Worm (Caenorhabditis elegans) whole organism, early embryonic: ENCODE measurements around the gene ntp-1.

Source experiments
- B0310.2 ChIP-seq: sonication (generic microtip); optimal IDR thresholded peaks from 2 replicates; lab custom pipeline; 2016; ENCODE audit warnings: mild to moderate bottlenecking, missing genetic modification characterization, missing compliant biosample characterization
- F13C5.2 ChIP-seq: sonication (generic microtip); optimal IDR thresholded peaks from 2 replicates; lab custom pipeline; 2017; ENCODE audit warnings: mild to moderate bottlenecking, missing genetic modification characterization, inconsistent platforms, missing compliant biosample characterization
- aly-1 ChIP-seq: sonication (generic microtip); optimal IDR thresholded peaks from 2 replicates; lab custom pipeline; 2016; ENCODE audit warnings: missing genetic modification characterization, missing compliant biosample characterization
- ama-1 ChIP-seq: fragments of 150-350 bp; optimal IDR thresholded peaks from 2 replicates; lab custom pipeline; 2014
- ceh-13 ChIP-seq: fragments of 200-800 bp; sonication (Bioruptor generic); optimal IDR thresholded peaks from 2 replicates; lab custom pipeline; 2018; ENCODE audit warnings: mild to moderate bottlenecking, missing genetic modification characterization, missing compliant biosample characterization
- ceh-36 ChIP-seq: sonication (generic microtip); optimal IDR thresholded peaks from 2 replicates; lab custom pipeline; 2016; ENCODE audit warnings: missing genetic modification characterization, inconsistent platforms, missing compliant biosample characterization
- ets-7 ChIP-seq: sonication (generic microtip); optimal IDR thresholded peaks from 2 replicates; lab custom pipeline; 2016; ENCODE audit warnings: missing genotype, missing genetic modification characterization, missing compliant biosample characterization
- flt-1 ChIP-seq: fragments of 200-800 bp; sonication (Bioruptor generic); IDR thresholded peaks from 2 replicates; pipeline ENCODE4 v1.3.6; 2022; ENCODE audit warnings: missing genetic modification characterization, missing compliant biosample characterization
- hmbx-1 ChIP-seq: sonication (generic microtip); optimal IDR thresholded peaks from 2 replicates; lab custom pipeline; 2016; ENCODE audit warnings: mild to moderate bottlenecking, missing genetic modification characterization, missing compliant biosample characterization
- hmg-4 ChIP-seq: fragments of 200-800 bp; sonication (Bioruptor generic); optimal IDR thresholded peaks from 2 replicates; lab custom pipeline; 2018; ENCODE audit warnings: mild to moderate bottlenecking, missing genetic modification characterization, missing compliant biosample characterization
- hnd-1 ChIP-seq: sonication (generic microtip); optimal IDR thresholded peaks from 2 replicates; lab custom pipeline; 2016; ENCODE audit warnings: missing genetic modification characterization, missing compliant biosample characterization
- pes-1 ChIP-seq: fragments of 200-800 bp; sonication (Bioruptor generic); IDR thresholded peaks from 2 replicates; pipeline ENCODE4 v1.3.6; 2022; ENCODE audit warnings: missing genetic modification reagents, missing genetic modification characterization, missing compliant biosample characterization
- scrt-1 ChIP-seq: fragments of 200-800 bp; sonication (Bioruptor generic); IDR thresholded peaks from 2 replicates; pipeline ENCODE4 v1.3.6; 2022; ENCODE audit warnings: missing genetic modification characterization, missing compliant biosample characterization
- sea-1 ChIP-seq: fragments of 200-800 bp; sonication (Bioruptor generic); conservative IDR thresholded peaks from 2 replicates; pipeline ENCODE4 v1.3.6; 2022; ENCODE audit warnings: missing genetic modification characterization, missing compliant biosample characterization
- tbx-11 ChIP-seq: fragments of 200-800 bp; sonication (Bioruptor generic); IDR thresholded peaks from 2 replicates; pipeline ENCODE4 v1.3.6; 2022; ENCODE audit warnings: missing genetic modification characterization, missing compliant biosample characterization
- tbx-37 ChIP-seq: fragments of 200-800 bp; sonication (Bioruptor generic); conservative IDR thresholded peaks from 2 replicates; pipeline ENCODE4 v1.3.6; 2022; ENCODE audit warnings: missing genetic modification reagents, missing genetic modification characterization, missing compliant biosample characterization
- tra-4 ChIP-seq: sonication (generic microtip); optimal IDR thresholded peaks from 2 replicates; lab custom pipeline; 2017; ENCODE audit warnings: missing genetic modification characterization, missing compliant biosample characterization

The ntp-1 gene

DNA sequence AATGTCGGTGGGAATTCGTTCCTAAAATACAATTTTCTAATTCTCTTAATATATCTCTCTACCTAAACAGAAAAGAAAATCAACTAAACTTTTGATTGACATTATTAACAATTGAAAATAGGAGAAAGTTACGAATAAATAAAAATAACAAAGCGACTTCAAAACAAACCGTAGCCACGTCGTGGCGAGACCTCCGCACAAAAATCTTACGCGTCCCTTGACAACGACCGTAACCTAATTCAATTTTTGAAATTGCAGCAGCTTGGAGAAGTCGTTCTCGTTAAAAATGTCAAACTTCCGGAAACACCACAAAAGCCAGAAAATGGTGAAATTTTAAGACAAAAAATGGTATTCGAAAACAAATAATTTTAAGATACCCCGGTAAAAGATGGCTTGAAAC lies 30.3 kb downstream of the ntp-1 start:
- TF ChIP-seq aly-1 (tag; lab: Kevin White, UChicago) (no peak), ceh-36 (tag; lab: Kevin White, UChicago) (no peak), hmg-4 (GFP tag; lab: Kevin White, UChicago) (no peak), pes-1 (GFP tag; lab: Robert Waterston, UW) (no peak), B0310.2 (tag; lab: Kevin White, UChicago) (no peak), tra-4 (tag; lab: Kevin White, UChicago) (no peak), tbx-11 (GFP tag; lab: Robert Waterston, UW) (no peak), ama-1 (no peak), ets-7 (tag; lab: Kevin White, UChicago) (no peak), scrt-1 (GFP tag; lab: Robert Waterston, UW) (no peak), sea-1 (GFP tag; lab: Robert Waterston, UW) (no peak), ceh-13 (no peak), hmbx-1 (tag; lab: Kevin White, UChicago) (no peak), F13C5.2 (tag; lab: Kevin White, UChicago) (no peak), hnd-1 (tag; lab: Kevin White, UChicago) (no peak), flt-1 (no peak), tbx-37 (GFP tag; lab: Robert Waterston, UW) (no peak)

ce11 chrIV:7763748-7764147 lies 30.9 kb downstream of the ntp-1 start, which contains the start of the genes C46A5.6 and C46A5.1:
Gene C46A5.6 (minus strand): TSS chrIV:7763848.
Gene C46A5.1 (plus strand): TSS chrIV:7763931.
- TF ChIP-seq hmg-4 (GFP tag; lab: Kevin White, UChicago) (no peak), tbx-11 (GFP tag; lab: Robert Waterston, UW) (no peak)

- TF ChIP-seq tra-4 (tag; lab: Kevin White, UChicago) (no peak), hmbx-1 (tag; lab: Kevin White, UChicago) (no peak), scrt-1 (GFP tag; lab: Robert Waterston, UW) (no peak), sea-1 (GFP tag; lab: Robert Waterston, UW) (no peak), hmg-4 (GFP tag; lab: Kevin White, UChicago) (no peak), F13C5.2 (tag; lab: Kevin White, UChicago) (no peak), B0310.2 (tag; lab: Kevin White, UChicago) (no peak), hnd-1 (tag; lab: Kevin White, UChicago) (no peak), pes-1 (GFP tag; lab: Robert Waterston, UW) (no peak), tbx-37 (GFP tag; lab: Robert Waterston, UW) (no peak), ets-7 (tag; lab: Kevin White, UChicago) (no peak), flt-1 (no peak)
Measured at ce11 chrIV:7760117-7760516, 34.5 kb downstream of the ntp-1 start, which contains the start of gene del-7. Gene del-7 (plus strand): TSS chrIV:7760417.

- TF ChIP-seq ceh-36 (tag; lab: Kevin White, UChicago) = no peak
- TF ChIP-seq hmg-4 (GFP tag; lab: Kevin White, UChicago) = no peak
- TF ChIP-seq scrt-1 (GFP tag; lab: Robert Waterston, UW) = no peak
- TF ChIP-seq hnd-1 (tag; lab: Kevin White, UChicago) = no peak
- TF ChIP-seq ama-1 = no peak
- TF ChIP-seq B0310.2 (tag; lab: Kevin White, UChicago) = no peak
- TF ChIP-seq sea-1 (GFP tag; lab: Robert Waterston, UW) = no peak
- TF ChIP-seq hmbx-1 (tag; lab: Kevin White, UChicago) = no peak
Measured at ce11 chrIV:7759527-7759926, 35.1 kb downstream of the ntp-1 start, which contains the start of gene dsb-3. Gene dsb-3 (minus strand): TSS chrIV:7759627.

ce11 chrIV:7757245-7757644 lies 37.4 kb downstream of the ntp-1 start, which contains the start of gene C46A5.4:
Gene C46A5.4 (minus strand): TSS chrIV:7757345.
- TF ChIP-seq ama-1 (no peak), sea-1 (GFP tag; lab: Robert Waterston, UW) (no peak), ceh-36 (tag; lab: Kevin White, UChicago) (no peak), pes-1 (GFP tag; lab: Robert Waterston, UW) (no peak), tbx-37 (GFP tag; lab: Robert Waterston, UW) (no peak)

DNA sequence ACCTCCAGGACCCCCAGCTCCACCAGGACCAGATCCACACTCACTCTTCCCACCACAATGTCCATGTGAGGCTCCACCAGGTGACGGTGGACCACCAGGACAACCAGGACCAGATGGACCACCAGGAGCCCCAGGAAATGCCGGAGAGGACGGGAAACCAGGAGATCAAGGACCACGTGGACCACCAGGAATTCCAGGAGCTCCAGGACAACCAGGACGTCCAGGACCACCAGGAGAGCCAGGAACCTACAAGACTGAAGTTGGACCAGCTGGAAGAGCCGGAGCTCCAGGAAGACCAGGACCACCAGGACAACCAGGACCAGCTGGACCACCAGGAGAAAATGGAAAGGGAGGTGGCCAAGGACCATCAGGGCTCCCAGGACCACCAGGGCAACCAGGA lies 40.5 kb downstream of the ntp-1 start:
- TF ChIP-seq aly-1 (tag; lab: Kevin White, UChicago) (no peak), tbx-37 (GFP tag; lab: Robert Waterston, UW) (no peak), tbx-11 (GFP tag; lab: Robert Waterston, UW) (no peak), pes-1 (GFP tag; lab: Robert Waterston, UW) (no peak), B0310.2 (tag; lab: Kevin White, UChicago) (no peak), flt-1 (no peak)

DNA sequence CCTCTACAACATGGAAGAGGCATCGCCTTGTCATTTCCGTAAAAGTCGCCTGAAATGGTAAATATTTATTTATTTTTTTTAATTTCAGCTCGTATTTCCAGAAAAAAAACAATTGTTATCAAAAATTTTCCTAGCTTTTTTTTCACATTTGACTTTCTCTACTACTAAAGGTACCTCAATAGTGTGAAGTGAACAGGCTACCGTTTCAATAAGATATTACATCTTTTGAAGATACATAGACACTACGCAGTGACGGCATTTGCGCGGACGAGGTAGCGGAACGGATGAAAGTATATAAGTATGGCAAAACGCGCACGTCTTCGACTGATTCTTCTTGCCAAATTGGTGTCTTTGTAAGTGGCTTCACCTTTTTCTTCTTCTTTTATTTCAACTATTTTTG lies 41.5 kb downstream of the ntp-1 start, which contains the start of gene col-14:
Gene col-14 (plus strand): TSS at position 301 of the 400 bp plus-strand sequence.
- no peak for TF ChIP-seq aly-1 (tag; lab: Kevin White, UChicago)
- no peak for TF ChIP-seq ceh-13
- no peak for TF ChIP-seq tbx-37 (GFP tag; lab: Robert Waterston, UW)
- TF ChIP-seq hmg-4 (GFP tag; lab: Kevin White, UChicago) = no peak
- TF ChIP-seq sea-1 (GFP tag; lab: Robert Waterston, UW) = no peak
- TF ChIP-seq ets-7 (tag; lab: Kevin White, UChicago) = no peak
- TF ChIP-seq B0310.2 (tag; lab: Kevin White, UChicago) = no peak
- no peak for TF ChIP-seq F13C5.2 (tag; lab: Kevin White, UChicago)
- no peak for TF ChIP-seq scrt-1 (GFP tag; lab: Robert Waterston, UW)
- TF ChIP-seq tra-4 (tag; lab: Kevin White, UChicago) = no peak
- TF ChIP-seq hnd-1 (tag; lab: Kevin White, UChicago) = no peak
- no peak for TF ChIP-seq pes-1 (GFP tag; lab: Robert Waterston, UW)
- TF ChIP-seq flt-1 = no peak
- TF ChIP-seq ceh-36 (tag; lab: Kevin White, UChicago) = no peak
- no peak for TF ChIP-seq hmbx-1 (tag; lab: Kevin White, UChicago)
- no peak for TF ChIP-seq tbx-11 (GFP tag; lab: Robert Waterston, UW)
- no peak for TF ChIP-seq ama-1
